Fruit fly (Drosophila melanogaster) Kc167 (cell line): ENCODE data around the gene CG3984.

Experiments used
- Myc ChIP-seq: fragments of >200 bp; optimal IDR thresholded peaks from 2 replicates; lab custom pipeline; 2017; ENCODE audit warnings: missing external identifiers
- Sin3A ChIP-seq: fragments of >200 bp; optimal IDR thresholded peaks from 2 replicates; lab custom pipeline; 2018; ENCODE audit warnings: missing external identifiers
- h ChIP-seq: fragments of >200 bp; optimal IDR thresholded peaks from 3 replicates; lab custom pipeline; 2018; ENCODE audit warnings: missing external identifiers
- insv ChIP-seq: fragments of >200 bp; optimal IDR thresholded peaks from 3 replicates; lab custom pipeline; 2018; ENCODE audit warnings: missing external identifiers
- psq ChIP-seq: fragments of >200 bp; optimal IDR thresholded peaks from 2 replicates; lab custom pipeline; 2017; ENCODE audit warnings: missing external identifiers
- ttk ChIP-seq: sonication (Bioruptor generic); optimal IDR thresholded peaks from 2 replicates; lab custom pipeline; 2017; ENCODE audit warnings: missing external identifiers

Gene CG3984

DNA sequence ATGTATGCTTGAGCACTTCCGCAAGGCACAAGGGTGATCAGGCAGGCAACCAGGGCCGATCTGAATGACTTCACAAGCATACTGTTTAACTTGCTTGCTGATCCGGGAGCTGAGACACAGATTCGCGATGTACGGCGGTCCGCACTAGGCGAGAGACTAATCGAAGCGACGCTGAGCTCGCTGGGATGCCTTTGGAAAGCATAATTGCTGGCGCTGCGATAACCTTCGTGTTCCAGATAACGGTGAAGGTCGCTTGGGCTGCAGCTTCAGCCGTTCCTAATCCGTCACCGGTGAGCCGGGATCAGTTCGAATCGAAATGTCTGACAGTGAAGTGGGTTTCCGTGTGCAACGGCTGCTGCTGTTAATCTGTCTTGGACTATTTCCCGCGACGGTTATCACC is at the start of gene CG3984, which contains the start of gene CG6912:
TSS of gene CG3984 (plus strand) at position 303 of the 400 bp plus-strand sequence.
TSS of gene CG6912 (minus strand) at position 159 of the 400 bp plus-strand sequence.
- TF ChIP-seq insv (no peak), Myc (lab: Kevin White, UChicago) (no peak), ttk (lab: Kevin White, UChicago) (no peak), h (lab: Kevin White, UChicago) (no peak), psq (lab: Kevin White, UChicago) (no peak), Sin3A (lab: Kevin White, UChicago) (no peak)

DNA sequence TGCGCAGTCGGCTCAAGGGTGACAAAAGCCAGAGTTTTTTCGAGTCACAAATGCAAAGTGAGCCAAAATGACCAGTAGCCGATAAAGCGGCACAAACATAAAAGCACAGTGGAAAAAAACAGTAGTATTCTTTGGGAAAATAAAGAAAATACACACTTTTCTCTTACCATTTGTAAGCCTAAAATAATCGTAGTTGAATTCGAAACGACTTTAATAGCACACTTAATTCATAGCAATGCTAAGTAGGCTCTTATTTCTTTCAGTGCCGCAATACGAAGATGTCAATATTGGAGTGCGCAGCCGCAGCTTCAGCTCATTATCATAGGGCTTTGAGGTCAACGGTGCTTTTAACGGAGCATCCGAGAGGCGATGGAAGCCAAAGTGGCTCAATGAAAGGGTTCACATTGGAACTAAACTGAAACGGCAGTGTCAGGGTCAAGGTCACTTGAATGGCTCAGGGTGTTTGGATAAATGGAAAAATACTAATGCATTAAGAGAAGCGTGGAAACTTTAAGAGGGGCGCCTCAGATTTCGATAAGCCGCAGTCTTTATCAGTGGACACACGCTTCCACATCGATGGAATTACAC is 49.2 kb upstream of the CG3984 start:
- no peak for TF ChIP-seq ttk (lab: Kevin White, UChicago)
- TF ChIP-seq Sin3A (lab: Kevin White, UChicago) = no peak
- no peak for TF ChIP-seq Myc (lab: Kevin White, UChicago)
- TF ChIP-seq psq (lab: Kevin White, UChicago) = no peak
- no peak for TF ChIP-seq insv
- TF ChIP-seq h (lab: Kevin White, UChicago) = no peak

DNA sequence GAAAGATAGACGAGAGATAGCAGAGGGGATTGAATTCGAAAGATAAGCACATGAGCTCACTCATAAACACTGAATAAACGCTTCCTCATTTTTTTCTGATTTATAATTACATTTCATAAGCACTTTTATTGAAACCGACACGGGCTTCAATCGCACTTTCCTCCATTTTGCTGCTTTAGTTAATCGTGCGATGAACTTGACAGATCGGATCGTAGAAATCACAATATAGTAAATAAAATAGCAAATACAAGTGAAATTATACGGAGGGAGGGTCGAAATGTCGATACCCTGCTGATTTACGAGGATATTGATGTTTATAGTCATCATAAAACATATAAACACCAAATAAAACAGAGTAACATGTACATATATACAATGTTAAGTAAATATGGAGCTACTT is 48.7 kb upstream of the CG3984 start:
- TF ChIP-seq Myc (lab: Kevin White, UChicago) (no peak), insv (no peak), psq (lab: Kevin White, UChicago) (no peak), Sin3A (lab: Kevin White, UChicago) (no peak), ttk (lab: Kevin White, UChicago) (no peak), h (lab: Kevin White, UChicago) (no peak)

DNA sequence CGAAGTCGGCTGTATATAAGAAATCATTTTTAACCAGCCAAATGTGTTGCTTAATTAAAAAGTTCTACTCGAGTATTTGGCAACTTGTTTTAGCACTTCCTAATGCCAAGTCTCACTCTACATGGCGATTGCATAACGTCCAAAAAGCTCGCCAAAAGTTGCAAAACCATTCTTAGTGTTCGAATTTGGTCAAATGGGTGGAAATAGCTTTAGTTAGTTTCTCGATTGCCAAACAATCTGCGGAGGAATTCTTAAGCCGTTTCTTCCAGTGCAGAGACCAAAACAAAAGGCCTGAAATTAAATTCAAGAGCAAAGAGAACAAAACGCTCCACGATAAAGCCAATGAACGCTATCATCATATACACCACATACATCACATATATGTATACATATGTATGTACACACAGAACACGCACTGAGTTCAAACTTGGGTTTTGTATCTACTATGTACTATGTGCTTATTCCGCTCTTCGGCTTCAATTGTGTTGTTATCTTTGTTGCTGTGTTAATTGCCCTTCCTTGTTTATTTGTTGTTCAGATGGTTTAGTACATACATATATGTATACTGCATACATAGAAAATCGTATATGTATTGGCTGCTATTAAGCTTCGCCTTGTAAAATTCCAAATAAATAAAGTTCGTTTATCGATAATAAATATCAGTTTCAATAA is 47.6 kb upstream of the CG3984 start:
- TF ChIP-seq psq (lab: Kevin White, UChicago) (no peak), h (lab: Kevin White, UChicago) (no peak)

DNA sequence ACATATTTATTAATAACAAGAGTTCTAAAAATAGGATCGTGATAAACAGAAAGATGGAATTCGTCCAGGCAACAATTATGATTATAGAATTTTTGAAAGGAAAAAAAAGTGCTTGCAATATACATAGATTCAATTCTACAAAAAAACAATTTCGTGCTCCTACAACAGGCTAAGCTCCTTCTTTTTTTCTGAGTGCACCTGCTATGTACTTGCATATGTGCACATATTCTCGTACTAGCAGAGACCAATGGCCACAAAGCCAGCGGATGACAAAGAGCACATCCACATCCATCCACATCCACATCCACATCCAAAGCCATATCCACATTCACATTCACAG is 47.1 kb upstream of the CG3984 start:
- no peak for TF ChIP-seq psq (lab: Kevin White, UChicago)
- no peak for TF ChIP-seq ttk (lab: Kevin White, UChicago)
- TF ChIP-seq h (lab: Kevin White, UChicago) = no peak
- TF ChIP-seq Myc (lab: Kevin White, UChicago) = no peak
- no peak for TF ChIP-seq Sin3A (lab: Kevin White, UChicago)
- TF ChIP-seq insv = no peak

DNA sequence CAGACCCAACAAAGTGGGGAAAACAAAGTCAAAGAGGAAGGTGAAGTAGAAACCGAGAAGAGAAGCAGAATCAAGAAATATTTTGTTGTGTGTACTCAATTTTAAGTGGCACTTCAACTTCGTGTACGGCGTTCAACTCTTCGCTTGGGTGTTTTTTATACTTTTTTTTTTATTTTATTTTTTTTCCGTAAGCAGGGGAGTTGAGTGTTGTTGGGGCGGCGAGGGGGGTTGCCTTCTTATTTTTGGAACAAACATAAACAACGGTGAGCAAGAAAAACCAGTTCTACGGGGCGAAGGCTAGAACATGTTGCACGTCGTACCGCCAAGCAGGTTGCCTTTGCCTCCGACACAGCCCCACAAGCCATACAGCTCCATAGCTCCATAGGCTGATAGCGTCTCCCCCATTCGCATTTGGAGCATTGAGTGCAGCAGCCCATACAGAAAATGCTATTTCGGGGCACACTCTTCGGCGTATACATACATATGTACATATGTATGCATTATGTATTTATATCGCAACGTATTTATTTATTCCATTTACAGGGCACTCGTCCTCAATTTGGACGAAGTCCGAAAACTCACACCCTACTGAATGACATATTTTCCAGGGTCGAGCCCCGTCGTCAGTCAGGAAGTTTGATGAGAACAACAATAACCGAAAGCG is 45.1 kb upstream of the CG3984 start:
- TF ChIP-seq Myc (lab: Kevin White, UChicago) = no peak
- TF ChIP-seq Sin3A (lab: Kevin White, UChicago) = no peak
- no peak for TF ChIP-seq h (lab: Kevin White, UChicago)
- no peak for TF ChIP-seq psq (lab: Kevin White, UChicago)
- TF ChIP-seq ttk (lab: Kevin White, UChicago) = no peak
- TF ChIP-seq insv = no peak

DNA sequence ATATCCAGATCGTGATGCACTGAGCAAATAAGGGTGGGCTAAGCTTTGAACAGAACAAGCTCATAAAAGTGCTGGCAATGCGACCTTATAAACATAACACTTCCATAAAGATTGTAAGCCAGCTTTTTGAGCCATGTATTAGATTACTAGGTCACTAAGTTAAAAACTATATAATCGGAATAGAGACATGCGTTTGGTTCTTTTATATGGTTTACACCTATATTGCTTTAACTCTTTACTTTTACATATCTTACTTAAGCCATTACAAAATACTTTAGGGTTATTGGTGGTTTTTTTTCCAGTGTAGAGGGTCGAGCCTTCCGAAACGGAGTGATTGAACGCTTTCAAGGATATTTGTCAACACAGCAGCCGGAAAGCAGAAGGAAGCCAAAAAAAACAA is 44.6 kb upstream of the CG3984 start:
- no peak for TF ChIP-seq h (lab: Kevin White, UChicago)
- no peak for TF ChIP-seq Sin3A (lab: Kevin White, UChicago)
- no peak for TF ChIP-seq ttk (lab: Kevin White, UChicago)

DNA sequence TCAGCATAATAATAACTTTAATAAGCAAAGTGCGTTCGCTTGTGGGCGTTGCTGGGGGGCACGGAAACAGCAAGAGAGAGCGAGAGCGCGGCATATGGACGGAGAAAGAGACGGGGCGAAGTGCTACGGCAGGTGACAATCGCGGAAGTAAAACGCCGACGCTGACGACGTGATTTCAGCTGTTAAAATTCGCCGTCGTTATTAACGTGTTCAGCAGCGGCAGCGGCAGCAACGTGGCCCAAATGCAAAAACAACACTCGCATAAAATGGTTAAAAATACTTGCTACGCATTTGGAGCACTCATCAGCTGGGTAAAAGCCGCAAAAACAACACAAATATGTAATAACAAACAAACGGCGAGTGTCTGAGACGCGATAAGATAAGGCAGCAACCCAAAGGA is 44.2 kb upstream of the CG3984 start:
- no peak for TF ChIP-seq ttk (lab: Kevin White, UChicago)
- no peak for TF ChIP-seq insv
- TF ChIP-seq Myc (lab: Kevin White, UChicago) = no peak
- TF ChIP-seq Sin3A (lab: Kevin White, UChicago) = no peak
- TF ChIP-seq psq (lab: Kevin White, UChicago) = no peak
- no peak for TF ChIP-seq h (lab: Kevin White, UChicago)

DNA sequence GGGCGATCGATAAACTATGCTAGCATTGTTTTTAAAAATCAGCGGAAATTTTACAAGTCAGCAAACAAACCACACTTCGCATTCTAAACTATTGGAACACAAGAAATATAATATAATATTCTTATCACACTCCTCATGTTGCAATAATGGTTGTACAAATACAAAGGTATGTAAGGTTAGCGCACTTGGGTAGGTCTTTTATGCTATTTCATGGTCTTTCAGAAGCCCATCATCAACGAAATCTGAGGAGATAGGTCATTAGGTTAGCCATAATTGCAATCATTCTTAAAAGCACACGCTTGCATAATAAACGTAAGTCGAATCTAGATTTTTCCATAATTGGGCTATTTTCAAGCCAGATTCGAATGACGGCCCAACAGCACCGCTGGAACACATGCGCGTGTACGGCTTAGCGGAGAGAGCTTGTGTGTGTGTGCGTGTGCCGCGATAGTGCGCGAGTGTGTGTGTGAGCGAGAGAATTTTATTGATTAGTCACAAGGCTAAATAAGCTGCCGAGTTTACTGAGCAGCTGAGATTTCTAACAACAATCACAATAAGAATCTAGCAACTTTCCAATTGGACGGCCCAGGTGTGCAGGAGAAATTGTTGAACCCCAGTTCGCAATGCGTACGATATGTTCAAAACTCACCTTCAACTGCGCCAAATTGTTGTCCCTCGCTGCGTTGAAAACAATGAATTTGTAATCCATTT is 42.6 kb upstream of the CG3984 start:
- no peak for TF ChIP-seq psq (lab: Kevin White, UChicago)
- no peak for TF ChIP-seq insv
- TF ChIP-seq h (lab: Kevin White, UChicago) = no peak
- no peak for TF ChIP-seq Myc (lab: Kevin White, UChicago)
- no peak for TF ChIP-seq Sin3A (lab: Kevin White, UChicago)
- no peak for TF ChIP-seq ttk (lab: Kevin White, UChicago)

DNA sequence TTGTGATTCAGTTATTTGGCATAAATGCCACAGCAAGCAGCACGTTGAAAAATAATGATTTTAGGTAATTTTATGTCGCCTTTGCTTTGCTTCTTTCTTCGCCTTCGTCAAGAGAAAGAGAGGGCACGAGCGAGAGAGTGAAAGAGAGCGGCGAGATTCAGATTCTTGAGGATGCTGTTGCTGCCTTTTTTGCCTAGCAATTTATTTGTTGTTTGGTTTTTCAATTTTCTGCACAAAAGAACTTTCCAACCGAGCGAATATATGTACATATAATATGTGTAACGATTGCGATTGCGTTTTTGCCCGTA is 42.1 kb upstream of the CG3984 start:
- no peak for TF ChIP-seq ttk (lab: Kevin White, UChicago)
- no peak for TF ChIP-seq h (lab: Kevin White, UChicago)
- TF ChIP-seq Myc (lab: Kevin White, UChicago) = no peak
- no peak for TF ChIP-seq Sin3A (lab: Kevin White, UChicago)
- TF ChIP-seq insv = no peak
- TF ChIP-seq psq (lab: Kevin White, UChicago) = no peak

DNA sequence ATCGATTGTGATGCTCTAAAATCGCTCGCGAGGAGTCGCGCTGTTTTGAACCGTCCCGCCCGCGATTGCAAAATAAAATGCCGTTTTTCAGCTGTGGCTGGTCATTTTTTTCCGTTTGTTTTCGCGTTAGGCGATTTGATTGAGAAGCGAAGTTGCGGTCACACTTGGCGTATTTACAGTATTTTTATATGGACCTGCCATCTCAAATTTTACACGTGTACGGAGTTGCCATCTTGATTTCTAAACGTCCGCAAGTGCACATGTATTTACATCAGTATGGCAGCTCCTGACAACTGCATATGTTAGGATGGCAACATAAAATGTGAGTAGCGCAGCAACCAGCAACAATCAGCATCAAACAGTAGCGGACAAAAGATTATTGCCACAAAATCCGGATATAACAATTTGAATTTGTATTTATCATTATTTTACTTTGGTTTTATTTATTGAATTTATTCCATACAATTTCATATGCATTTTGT is 41.4 kb upstream of the CG3984 start, which contains the start of gene CG6966:
TSS of gene CG6966 (minus strand) at position 82 of the 482 bp plus-strand sequence.
- no peak for TF ChIP-seq psq (lab: Kevin White, UChicago)
- TF ChIP-seq insv = no peak
- no peak for TF ChIP-seq h (lab: Kevin White, UChicago)
- no peak for TF ChIP-seq ttk (lab: Kevin White, UChicago)
- TF ChIP-seq Myc (lab: Kevin White, UChicago) = no peak
- TF ChIP-seq Sin3A (lab: Kevin White, UChicago) = no peak
